Worm (Caenorhabditis elegans) whole organism, early embryonic: ENCODE measurements around the gene T21E8.4.

Experiments used
- ama-1 ChIP-seq: fragments of 150-350 bp; optimal IDR thresholded peaks from 2 replicates; lab custom pipeline; 2014
- ets-7 ChIP-seq: sonication (generic microtip); optimal IDR thresholded peaks from 2 replicates; lab custom pipeline; 2016; ENCODE audit warnings: missing genotype, missing genetic modification characterization, missing compliant biosample characterization
- pes-1 ChIP-seq: fragments of 200-800 bp; sonication (Bioruptor generic); IDR thresholded peaks from 2 replicates; pipeline ENCODE4 v1.3.6; 2022; ENCODE audit warnings: missing genetic modification reagents, missing genetic modification characterization, missing compliant biosample characterization
- sea-1 ChIP-seq: fragments of 200-800 bp; sonication (Bioruptor generic); conservative IDR thresholded peaks from 2 replicates; pipeline ENCODE4 v1.3.6; 2022; ENCODE audit warnings: missing genetic modification characterization, missing compliant biosample characterization
- tbx-11 ChIP-seq: fragments of 200-800 bp; sonication (Bioruptor generic); IDR thresholded peaks from 2 replicates; pipeline ENCODE4 v1.3.6; 2022; ENCODE audit warnings: missing genetic modification characterization, missing compliant biosample characterization

- TF ChIP-seq ets-7 (no peak), tbx-11 (GFP tag; lab: Robert Waterston, UW) (no peak), sea-1 (no peak), ama-1 (lab: Kevin White, UChicago) (no peak), pes-1 (GFP tag; lab: Robert Waterston, UW) (no peak)
These were observed 26.8 kb downstream of the T21E8.4 start for ce11 chrX:10907418-10907817.
